Worm (Caenorhabditis elegans) whole organism, L2 larva: ENCODE results near the gene F59G1.4.

ENCODE experiments used
- C34F6.9 ChIP-seq: fragments of 150-350 bp; optimal IDR thresholded peaks from 2 replicates; lab custom pipeline; 2014; ENCODE audit warnings: missing biosample characterization, missing genetic modification characterization
- R02D3.7 ChIP-seq: fragments of 150-350 bp; optimal IDR thresholded peaks from 2 replicates; lab custom pipeline; 2014; ENCODE audit warnings: missing biosample characterization, missing genetic modification characterization
- Y55F3AM.14 ChIP-seq: fragments of 200-800 bp; sonication (Bioruptor generic); optimal IDR thresholded peaks from 2 replicates; lab custom pipeline; 2018; ENCODE audit warnings: mild to moderate bottlenecking, missing genetic modification characterization, missing compliant biosample characterization
- aly-2 ChIP-seq: fragments of 150-350 bp; optimal IDR thresholded peaks from 2 replicates; lab custom pipeline; 2014; ENCODE audit warnings: missing biosample characterization, missing genetic modification characterization
- ama-1 ChIP-seq: fragments of 150-350 bp; optimal IDR thresholded peaks from 2 replicates; lab custom pipeline; 2018; ENCODE audit warnings: inconsistent platforms
- ceh-16 ChIP-seq: fragments of 150-350 bp; optimal IDR thresholded peaks from 2 replicates; lab custom pipeline; 2014; ENCODE audit warnings: missing biosample characterization, missing genetic modification characterization
- ceh-82 ChIP-seq: fragments of 150-350 bp; optimal IDR thresholded peaks from 2 replicates; lab custom pipeline; 2014; ENCODE audit warnings: missing biosample characterization, missing genetic modification characterization
- crh-2 ChIP-seq: sonication (generic microtip); optimal IDR thresholded peaks from 2 replicates; lab custom pipeline; 2017; ENCODE audit warnings: missing biosample characterization, missing genetic modification characterization
- dmd-4 ChIP-seq: sonication (generic microtip); optimal IDR thresholded peaks from 2 replicates; lab custom pipeline; 2017; ENCODE audit warnings: missing biosample characterization, missing genetic modification characterization
- egl-27 ChIP-seq: sonication (generic microtip); optimal IDR thresholded peaks from 3 replicates; lab custom pipeline; 2017; ENCODE audit warnings: missing biosample characterization, missing genetic modification reagents, missing genetic modification characterization
- elt-1 ChIP-seq: fragments of 150-350 bp; optimal IDR thresholded peaks from 2 replicates; lab custom pipeline; 2014; ENCODE audit warnings: missing biosample characterization, missing genetic modification characterization
- elt-3 ChIP-seq: sonication (generic microtip); optimal IDR thresholded peaks from 2 replicates; lab custom pipeline; 2017; ENCODE audit warnings: missing biosample characterization, missing genetic modification characterization
- fos-1 ChIP-seq: fragments of 150-350 bp; optimal IDR thresholded peaks from 2 replicates; lab custom pipeline; 2014; ENCODE audit warnings: missing biosample characterization, missing genetic modification characterization
- gmeb-1 ChIP-seq: fragments of 150-350 bp; optimal IDR thresholded peaks from 2 replicates; lab custom pipeline; 2014; ENCODE audit warnings: missing biosample characterization, missing genetic modification characterization
- lin-13 ChIP-seq: fragments of 150-350 bp; optimal IDR thresholded peaks from 2 replicates; lab custom pipeline; 2014; ENCODE audit warnings: missing biosample characterization, missing genetic modification reagents, missing genetic modification characterization
- lin-39 ChIP-seq: fragments of 150-350 bp; optimal IDR thresholded peaks from 2 replicates; lab custom pipeline; 2014; ENCODE audit warnings: missing biosample characterization, missing genetic modification reagents, missing genetic modification characterization
- lsy-2 ChIP-seq, 2 experiments: fragments of 150-350 bp in 1 of 2; sonication (generic microtip) in 1 of 2; optimal IDR thresholded peaks; 2 replicates each; lab custom pipeline; 2014 to 2017; ENCODE audit warnings: missing biosample characterization in 2 of 2, missing genetic modification characterization in 2 of 2
- mab-5 ChIP-seq: fragments of 150-350 bp; optimal IDR thresholded peaks from 2 replicates; lab custom pipeline; 2014; ENCODE audit warnings: missing biosample characterization, missing genetic modification characterization
- mdl-1 ChIP-seq, 2 experiments: fragments of 150-350 bp in 1 of 2; sonication (generic microtip) in 1 of 2; optimal IDR thresholded peaks; 2 replicates each; lab custom pipeline; 2017; ENCODE audit warnings: missing biosample characterization in 2 of 2, missing genetic modification characterization in 2 of 2
- nhr-10 ChIP-seq: sonication (generic microtip); optimal IDR thresholded peaks from 2 replicates; lab custom pipeline; 2017; ENCODE audit warnings: missing biosample characterization, missing genetic modification characterization
- nhr-11 ChIP-seq: fragments of 150-350 bp; optimal IDR thresholded peaks from 2 replicates; lab custom pipeline; 2014; ENCODE audit warnings: missing biosample characterization, missing genetic modification characterization
- nhr-12 ChIP-seq: fragments of 150-350 bp; optimal IDR thresholded peaks from 2 replicates; lab custom pipeline; 2014; ENCODE audit warnings: missing biosample characterization, missing genetic modification characterization
- nhr-129 ChIP-seq: fragments of 150-350 bp; optimal IDR thresholded peaks from 2 replicates; lab custom pipeline; 2014; ENCODE audit warnings: missing biosample characterization, missing genetic modification characterization
- nhr-21 ChIP-seq: fragments of 150-350 bp; optimal IDR thresholded peaks from 2 replicates; lab custom pipeline; 2014; ENCODE audit warnings: missing biosample characterization, missing genetic modification characterization
- nhr-23 ChIP-seq: fragments of 150-350 bp; optimal IDR thresholded peaks from 2 replicates; lab custom pipeline; 2014; ENCODE audit warnings: missing biosample characterization, missing genetic modification reagents, missing genetic modification characterization
- nhr-237 ChIP-seq: fragments of 150-350 bp; optimal IDR thresholded peaks from 2 replicates; lab custom pipeline; 2014; ENCODE audit warnings: missing biosample characterization, missing genetic modification characterization
- nhr-6 ChIP-seq: fragments of 150-350 bp; optimal IDR thresholded peaks from 2 replicates; lab custom pipeline; 2014; ENCODE audit warnings: missing biosample characterization, missing genetic modification characterization
- peb-1 ChIP-seq: fragments of 150-350 bp; optimal IDR thresholded peaks from 2 replicates; lab custom pipeline; 2014; ENCODE audit warnings: missing biosample characterization, missing genetic modification characterization
- sem-4 ChIP-seq: fragments of 150-350 bp; optimal IDR thresholded peaks from 2 replicates; lab custom pipeline; 2014; ENCODE audit warnings: missing biosample characterization, missing genetic modification reagents, missing genetic modification characterization
- skn-1 ChIP-seq: sonication (generic microtip); optimal IDR thresholded peaks from 2 replicates; lab custom pipeline; 2017; ENCODE audit warnings: missing biosample characterization, missing genetic modification characterization
- sma-9 ChIP-seq, 2 experiments: fragments of 150-350 bp in 1 of 2; sonication (generic microtip) in 1 of 2; optimal IDR thresholded peaks; 2 replicates each; lab custom pipeline; 2014 to 2016; ENCODE audit warnings: missing genetic modification characterization in 2 of 2, mild to moderate bottlenecking in 1 of 2, missing biosample characterization in 1 of 2, missing compliant biosample characterization in 1 of 2, missing genetic modification reagents in 1 of 2, moderate library complexity in 1 of 2
- unc-39 ChIP-seq: fragments of 150-350 bp; optimal IDR thresholded peaks from 2 replicates; lab custom pipeline; 2014; ENCODE audit warnings: missing biosample characterization, missing genetic modification characterization
- unc-55 ChIP-seq: fragments of 150-350 bp; sonication (generic microtip); optimal IDR thresholded peaks from 3 replicates; lab custom pipeline; 2014; ENCODE audit warnings: missing biosample characterization, missing genetic modification reagents, missing genetic modification characterization
- unc-62 ChIP-seq: fragments of 150-350 bp; optimal IDR thresholded peaks from 2 replicates; lab custom pipeline; 2014; ENCODE audit warnings: missing biosample characterization, missing genetic modification reagents, missing genetic modification characterization
- ztf-4 ChIP-seq: fragments of 150-350 bp; optimal IDR thresholded peaks from 2 replicates; lab custom pipeline; 2014; ENCODE audit warnings: missing biosample characterization, missing genetic modification characterization

The F59G1.4 gene

DNA sequence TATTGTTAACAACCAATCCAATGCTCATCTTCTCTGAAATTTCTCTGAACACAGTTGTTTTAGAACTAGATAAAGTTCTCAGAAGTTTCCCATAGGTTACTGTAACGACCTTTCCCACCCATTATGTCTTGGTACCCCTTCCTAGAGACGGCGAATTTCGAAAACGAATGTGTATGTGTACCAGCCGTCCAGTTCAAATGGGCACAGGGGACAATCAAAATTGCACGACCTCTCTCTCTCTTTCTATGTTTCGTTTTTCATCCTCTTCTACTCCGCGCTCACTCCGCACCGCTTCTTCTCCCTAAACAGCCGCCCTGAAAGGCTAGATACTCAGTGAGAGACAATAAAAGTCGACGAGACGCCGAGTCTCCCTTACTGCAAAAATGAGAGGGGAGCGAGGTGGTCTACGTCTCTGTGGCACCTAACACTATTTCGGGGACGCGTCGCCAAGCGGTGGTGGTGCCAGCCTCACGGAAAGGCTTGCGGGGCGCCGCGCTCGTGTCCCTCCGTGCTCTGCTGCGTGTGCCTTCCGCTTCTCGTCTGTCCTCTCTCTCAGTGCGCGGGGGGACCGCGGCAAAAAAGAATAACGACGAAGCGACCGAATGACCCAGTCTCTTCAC, 5.5 kb downstream of the F59G1.4 start (continued):
- TF ChIP-seq elt-1 (tag; lab: Kevin White, UChicago): no peak
- TF ChIP-seq skn-1 (tag; lab: Kevin White, UChicago): no peak
- TF ChIP-seq mab-5 (tag; lab: Kevin White, UChicago): no peak
- peak; percentile 11 for TF ChIP-seq ceh-16 (tag; lab: Kevin White, UChicago)
- TF ChIP-seq unc-39: no peak
- TF ChIP-seq dmd-4 (tag; lab: Kevin White, UChicago): no peak
- TF ChIP-seq, all 48 proteins: peak for 14

DNA sequence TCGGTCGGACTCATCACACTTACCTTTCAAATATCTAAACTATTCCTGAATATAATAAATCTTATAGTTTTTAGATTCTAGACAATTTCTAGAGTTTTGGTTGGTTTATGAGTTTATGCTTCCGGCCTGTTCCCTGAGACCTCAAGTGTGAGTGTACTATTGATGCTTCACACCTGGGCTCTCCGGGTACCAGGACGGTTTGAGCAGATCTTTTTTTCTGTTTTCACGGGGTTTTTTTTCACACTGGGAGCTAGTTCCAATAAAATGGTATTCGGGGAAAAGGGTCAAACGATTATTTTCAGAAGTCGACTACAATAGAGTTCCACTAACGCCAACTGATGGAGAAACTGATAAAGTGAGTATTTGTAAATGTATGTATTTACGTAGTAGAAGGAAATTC, 6.2 kb downstream of the F59G1.4 start:
- TF ChIP-seq lin-13 (GFP tag; lab: Kevin White, UChicago): no peak
- no peak for TF ChIP-seq sem-4 (tag; lab: Kevin White, UChicago)
- no peak for TF ChIP-seq ztf-4 (tag; lab: Kevin White, UChicago)
- no peak for TF ChIP-seq mdl-1 (tag; optimal IDR thresholded peaks at IDR 0.05; lab: Kevin White, UChicago)
- TF ChIP-seq elt-3: no peak
- TF ChIP-seq unc-39: no peak
- TF ChIP-seq gmeb-1 (tag; lab: Kevin White, UChicago): no peak
- TF ChIP-seq elt-1 (tag; lab: Kevin White, UChicago): no peak
- no peak for TF ChIP-seq mab-5 (tag; lab: Kevin White, UChicago)
- TF ChIP-seq nhr-21 (tag; lab: Kevin White, UChicago): no peak
- TF ChIP-seq skn-1 (tag; lab: Kevin White, UChicago): no peak
- TF ChIP-seq sma-9 (GFP tag; optimal IDR thresholded peaks at IDR 0.05; lab: Kevin White, UChicago): no peak
- no peak for TF ChIP-seq sma-9 (tag; optimal IDR thresholded peaks at IDR 0.05; lab: Kevin White, UChicago)

DNA sequence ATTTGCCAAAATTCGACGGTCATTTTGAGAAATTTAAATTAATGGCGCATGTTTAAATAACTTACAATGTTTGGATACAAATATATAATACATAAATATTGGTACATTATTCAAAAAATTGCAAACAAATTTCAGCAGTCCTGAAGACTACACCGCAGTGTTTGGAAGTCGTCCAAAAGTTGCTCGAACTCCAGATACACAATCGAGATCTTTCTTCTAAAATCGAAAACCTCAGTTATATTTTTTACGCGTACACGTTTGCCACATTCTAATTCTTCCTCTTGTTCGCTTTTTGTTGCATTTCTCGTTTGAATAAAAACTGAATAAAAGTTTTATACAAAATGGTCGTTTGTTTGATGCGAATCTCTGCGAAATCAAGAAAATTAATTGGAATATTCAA, 8.3 kb downstream of the F59G1.4 start, which contains the start of gene tsp-18:
Gene tsp-18 (plus strand): TSS at position 301 of the 400 bp plus-strand sequence.
- TF ChIP-seq ceh-82 (tag; lab: Kevin White, UChicago): no peak

ce11 chrII:5906274-5906673, 10.3 kb downstream of the F59G1.4 start, which contains the start of gene F59G1.8:
Gene F59G1.8 (plus strand): TSS chrII:5906566.
- no peak for TF ChIP-seq skn-1 (tag; lab: Kevin White, UChicago)
- TF ChIP-seq lin-13 (GFP tag; lab: Kevin White, UChicago): no peak

DNA sequence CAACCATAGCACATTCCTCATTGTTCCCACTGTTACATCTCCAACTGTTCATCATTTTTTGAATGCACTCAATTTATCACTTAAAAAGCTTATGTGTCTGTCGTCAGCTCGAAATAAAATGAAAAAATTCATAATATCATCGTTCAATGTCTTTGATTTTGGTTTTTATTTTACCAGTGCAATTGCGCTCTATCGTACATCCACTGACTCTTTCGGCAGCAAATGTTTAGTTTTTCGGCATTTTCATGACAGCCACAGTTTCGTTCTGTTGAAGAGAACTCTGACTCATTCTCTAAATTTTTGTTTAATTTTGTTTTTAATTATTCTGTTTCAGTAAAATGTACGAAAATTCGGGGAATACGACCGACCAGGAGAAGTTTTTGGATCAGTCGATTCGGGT, 11.5 kb downstream of the F59G1.4 start, which contains the start of gene vps-35:
Gene vps-35 (plus strand): TSS at position 335 of the 400 bp plus-strand sequence.
- TF ChIP-seq Y55F3AM.14 (GFP tag; lab: Kevin White, UChicago): no peak
- TF ChIP-seq ama-1 (lab: Kevin White, UChicago): no peak
- no peak for TF ChIP-seq nhr-6 (tag; lab: Kevin White, UChicago)
- TF ChIP-seq lin-39 (tag; lab: Kevin White, UChicago): no peak
- peak in 1 of 2 experiments; percentile 53 for TF ChIP-seq lsy-2 (tag; optimal IDR thresholded peaks at IDR 0.05; lab: Kevin White, UChicago)
- TF ChIP-seq fos-1 (tag; lab: Kevin White, UChicago): peak; percentile 87
- TF ChIP-seq peb-1 (tag; lab: Kevin White, UChicago): no peak
- no peak for TF ChIP-seq dmd-4 (tag; lab: Kevin White, UChicago)
- no peak for TF ChIP-seq unc-62
- TF ChIP-seq ceh-16 (tag; lab: Kevin White, UChicago): no peak
- no peak for TF ChIP-seq elt-3
- peak; percentile 27 for TF ChIP-seq crh-2 (tag; lab: Kevin White, UChicago)
- TF ChIP-seq unc-39: no peak
- TF ChIP-seq mdl-1 (tag; optimal IDR thresholded peaks at IDR 0.05; lab: Kevin White, UChicago): no peak
- no peak for TF ChIP-seq nhr-10 (tag; lab: Kevin White, UChicago)
- no peak for TF ChIP-seq egl-27
- TF ChIP-seq unc-55: peak; percentile 57
- no peak for TF ChIP-seq aly-2
- no peak for TF ChIP-seq lin-13 (GFP tag; lab: Kevin White, UChicago)
- no peak for TF ChIP-seq nhr-12 (tag; lab: Kevin White, UChicago)
- no peak for TF ChIP-seq sem-4 (tag; lab: Kevin White, UChicago)
- TF ChIP-seq C34F6.9 (tag; lab: Kevin White, UChicago): peak; percentile 54
- no peak for TF ChIP-seq nhr-23 (tag; lab: Kevin White, UChicago)
- no peak for TF ChIP-seq nhr-237 (tag; lab: Kevin White, UChicago)
- peak; percentile 57 for TF ChIP-seq nhr-129 (tag; lab: Kevin White, UChicago)
- no peak for TF ChIP-seq nhr-11 (tag; lab: Kevin White, UChicago)
- no peak for TF ChIP-seq gmeb-1 (tag; lab: Kevin White, UChicago)
- TF ChIP-seq elt-1 (tag; lab: Kevin White, UChicago): no peak
- TF ChIP-seq R02D3.7: no peak
